Fruit fly (Drosophila melanogaster): ENCODE results near the gene Diedel.

- no peak for TF ChIP-seq CTCF (optimal IDR thresholded peaks at IDR 0.05)
- no peak for TF ChIP-seq CG8478 (optimal IDR thresholded peaks at IDR 0.05)
These were observed 35.8 kb upstream of the Diedel start for dm6 chr3R:29457779-29458382.

Measured in S2 (cell line).